Fruit fly (Drosophila melanogaster): Measurements from ENCODE around the gene CG6470.

Gene CG6470

DNA sequence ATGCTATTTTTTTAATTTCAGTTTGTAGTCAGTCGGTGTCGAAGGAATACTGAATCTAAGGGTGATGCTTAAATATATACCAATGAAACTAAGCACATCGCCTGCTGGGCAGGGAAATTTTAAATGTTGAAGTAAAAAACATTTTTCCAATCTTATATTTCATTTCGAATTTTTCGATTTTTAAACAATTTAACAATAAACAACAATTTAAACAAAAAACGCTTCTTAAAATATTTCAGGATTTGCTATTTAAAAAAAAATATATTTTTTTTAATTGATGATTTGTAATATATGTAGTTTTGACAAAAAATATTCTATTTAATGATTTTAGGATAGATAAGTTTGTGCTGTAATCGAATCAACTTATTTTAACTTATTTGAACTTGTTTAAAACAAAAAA is at the start of gene CG6470:
Gene CG6470 (minus strand): TSS at position 101 of the 400 bp plus-strand sequence.
- no peak for TF ChIP-seq pad (GFP tag; optimal IDR thresholded peaks at IDR 0.05)
- TF ChIP-seq CG7045 (GFP tag; optimal IDR thresholded peaks at IDR 0.05) = no peak
- no peak for TF ChIP-seq CG12768 (GFP tag; optimal IDR thresholded peaks at IDR 0.05)
- TF ChIP-seq Hr96 (GFP tag; optimal IDR thresholded peaks at IDR 0.05) = no peak
- no peak for TF ChIP-seq toe (GFP tag; optimal IDR thresholded peaks at IDR 0.05)
- no peak for TF ChIP-seq CG14711 (tag; optimal IDR thresholded peaks at IDR 0.05)
- TF ChIP-seq Mnt (GFP tag; optimal IDR thresholded peaks at IDR 0.05) = no peak
- no peak for TF ChIP-seq cnc (optimal IDR thresholded peaks at IDR 0.05)
- no peak for TF ChIP-seq CG1620 (GFP tag; optimal IDR thresholded peaks at IDR 0.05)
- TF ChIP-seq kay (GFP tag; ENCODE audit: borderline replicate concordance) = no peak
- no peak for TF ChIP-seq tj (GFP tag; optimal IDR thresholded peaks at IDR 0.05)
- no peak for TF ChIP-seq bab1 (GFP tag; optimal IDR thresholded peaks at IDR 0.05)
- TF ChIP-seq Crg-1 (GFP tag; optimal IDR thresholded peaks at IDR 0.05) = no peak
- no peak for TF ChIP-seq CG33017 (tag; optimal IDR thresholded peaks at IDR 0.05)
- TF ChIP-seq CG7101 (tag; optimal IDR thresholded peaks at IDR 0.05) = no peak
- TF ChIP-seq cic (GFP tag; optimal IDR thresholded peaks at IDR 0.05) = no peak
- TF ChIP-seq Clk (GFP tag; optimal IDR thresholded peaks at IDR 0.05) = no peak
- no peak for TF ChIP-seq CG11617 (GFP tag; optimal IDR thresholded peaks at IDR 0.05)

dm6 chrX:18560584-18560983 is 45.9 kb upstream of the CG6470 start:
- no peak for TF ChIP-seq cnc (optimal IDR thresholded peaks at IDR 0.05)
- TF ChIP-seq Crg-1 (GFP tag; optimal IDR thresholded peaks at IDR 0.05) = no peak
- TF ChIP-seq pad (GFP tag; optimal IDR thresholded peaks at IDR 0.05) = no peak
- TF ChIP-seq Mnt (GFP tag; optimal IDR thresholded peaks at IDR 0.05) = no peak
- TF ChIP-seq CG12768 (GFP tag; optimal IDR thresholded peaks at IDR 0.05) = no peak
- TF ChIP-seq kay (GFP tag; ENCODE audit: borderline replicate concordance) = no peak
- TF ChIP-seq CG7045 (GFP tag; optimal IDR thresholded peaks at IDR 0.05) = no peak
- TF ChIP-seq CG7101 (tag; optimal IDR thresholded peaks at IDR 0.05) = no peak
- no peak for TF ChIP-seq CG14711 (tag; optimal IDR thresholded peaks at IDR 0.05)

dm6 chrX:18558583-18558982 is 43.9 kb upstream of the CG6470 start:
- TF ChIP-seq kay (GFP tag; ENCODE audit: borderline replicate concordance) (no peak), Clk (GFP tag; optimal IDR thresholded peaks at IDR 0.05) (no peak), pad (GFP tag; optimal IDR thresholded peaks at IDR 0.05) (no peak), ovo (GFP tag; optimal IDR thresholded peaks at IDR 0.05) (no peak), Crg-1 (GFP tag; optimal IDR thresholded peaks at IDR 0.05) (no peak), Mnt (GFP tag; optimal IDR thresholded peaks at IDR 0.05) (no peak), CG11617 (GFP tag; optimal IDR thresholded peaks at IDR 0.05) (no peak), tj (GFP tag; optimal IDR thresholded peaks at IDR 0.05) (no peak)

- no peak for TF ChIP-seq pad (GFP tag; optimal IDR thresholded peaks at IDR 0.05)
- TF ChIP-seq CG7045 (GFP tag; optimal IDR thresholded peaks at IDR 0.05) = no peak
- TF ChIP-seq CG7101 (tag; optimal IDR thresholded peaks at IDR 0.05) = no peak
- TF ChIP-seq Mnt (GFP tag; optimal IDR thresholded peaks at IDR 0.05) = no peak
These were observed 39.9 kb upstream of the CG6470 start for dm6 chrX:18554563-18554962.

- TF ChIP-seq CG5204 (GFP tag; optimal IDR thresholded peaks at IDR 0.05) = no peak
- no peak for TF ChIP-seq cic (GFP tag; optimal IDR thresholded peaks at IDR 0.05)
- no peak for TF ChIP-seq CG33017 (tag; optimal IDR thresholded peaks at IDR 0.05)
- TF ChIP-seq Hr96 (GFP tag; optimal IDR thresholded peaks at IDR 0.05) = no peak
- no peak for TF ChIP-seq CG11617 (GFP tag; optimal IDR thresholded peaks at IDR 0.05)
- TF ChIP-seq Clk (GFP tag; optimal IDR thresholded peaks at IDR 0.05) = no peak
- TF ChIP-seq Mnt (GFP tag; optimal IDR thresholded peaks at IDR 0.05) = no peak
- TF ChIP-seq bab1 (GFP tag; optimal IDR thresholded peaks at IDR 0.05) = no peak
- TF ChIP-seq CG7101 (tag; optimal IDR thresholded peaks at IDR 0.05) = no peak
- no peak for TF ChIP-seq ovo (GFP tag; optimal IDR thresholded peaks at IDR 0.05)
- TF ChIP-seq tj (GFP tag; optimal IDR thresholded peaks at IDR 0.05) = no peak
- no peak for TF ChIP-seq Crg-1 (GFP tag; optimal IDR thresholded peaks at IDR 0.05)
- TF ChIP-seq toe (GFP tag; optimal IDR thresholded peaks at IDR 0.05) = no peak
- TF ChIP-seq cnc (optimal IDR thresholded peaks at IDR 0.05) = no peak
- no peak for TF ChIP-seq pad (GFP tag; optimal IDR thresholded peaks at IDR 0.05)
- no peak for TF ChIP-seq CG14711 (tag; optimal IDR thresholded peaks at IDR 0.05)
These were observed 37.8 kb upstream of the CG6470 start for dm6 chrX:18552451-18552850.

DNA sequence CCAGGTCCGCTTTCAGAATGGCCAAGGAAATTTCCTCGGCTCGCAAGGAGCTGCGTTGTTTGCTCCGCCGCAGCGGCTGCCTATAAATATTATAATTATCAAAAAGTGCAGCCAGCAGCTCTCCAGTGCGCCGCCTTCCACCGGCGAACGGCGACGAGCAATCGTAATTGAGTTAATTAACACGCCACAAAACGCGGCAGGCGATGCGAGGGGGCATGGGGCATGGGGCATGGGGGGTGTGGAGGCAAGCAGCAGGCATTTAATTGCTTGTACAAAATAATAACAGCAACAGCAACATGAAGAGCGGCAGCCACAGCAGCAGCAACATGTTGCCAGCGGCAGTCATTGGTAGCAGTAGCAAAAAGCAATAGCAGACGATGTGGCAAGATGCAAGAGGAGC is 36.1 kb upstream of the CG6470 start:
- TF ChIP-seq CG14711 (tag; optimal IDR thresholded peaks at IDR 0.05) (no peak), tj (GFP tag; optimal IDR thresholded peaks at IDR 0.05) (no peak), bab1 (GFP tag; optimal IDR thresholded peaks at IDR 0.05) (no peak), Clk (GFP tag; optimal IDR thresholded peaks at IDR 0.05) (no peak), CG5204 (GFP tag; optimal IDR thresholded peaks at IDR 0.05) (no peak), cic (GFP tag; optimal IDR thresholded peaks at IDR 0.05) (no peak), Crg-1 (GFP tag; optimal IDR thresholded peaks at IDR 0.05) (no peak), Mnt (GFP tag; optimal IDR thresholded peaks at IDR 0.05) (no peak), CG33017 (tag; optimal IDR thresholded peaks at IDR 0.05) (no peak), kay (GFP tag; ENCODE audit: borderline replicate concordance) (no peak), CG12768 (GFP tag; optimal IDR thresholded peaks at IDR 0.05) (no peak), ovo (GFP tag; optimal IDR thresholded peaks at IDR 0.05) (no peak), CG7045 (GFP tag; optimal IDR thresholded peaks at IDR 0.05) (no peak), CG11617 (GFP tag; optimal IDR thresholded peaks at IDR 0.05) (no peak), cnc (optimal IDR thresholded peaks at IDR 0.05) (no peak), Hr96 (GFP tag; optimal IDR thresholded peaks at IDR 0.05) (no peak)

dm6 chrX:18547707-18548106 is 33.0 kb upstream of the CG6470 start:
- no peak for TF ChIP-seq CG7101 (tag; optimal IDR thresholded peaks at IDR 0.05)
- no peak for TF ChIP-seq Hr96 (GFP tag; optimal IDR thresholded peaks at IDR 0.05)

Data from whole organism, adult.